Worm (Caenorhabditis elegans) whole organism, L2 larva: Measurements from ENCODE around the gene Y53G8AR.9.

ENCODE experiments used
- F13H6.1 ChIP-seq: sonication (generic microtip); optimal IDR thresholded peaks from 2 replicates; lab custom pipeline; 2016; ENCODE audit warnings: missing genetic modification characterization, missing compliant biosample characterization
- aly-2 ChIP-seq: fragments of 150-350 bp; optimal IDR thresholded peaks from 2 replicates; lab custom pipeline; 2014; ENCODE audit warnings: missing biosample characterization, missing genetic modification characterization
- ceh-16 ChIP-seq: fragments of 150-350 bp; optimal IDR thresholded peaks from 2 replicates; lab custom pipeline; 2014; ENCODE audit warnings: missing biosample characterization, missing genetic modification characterization
- egl-27 ChIP-seq: sonication (generic microtip); optimal IDR thresholded peaks from 3 replicates; lab custom pipeline; 2017; ENCODE audit warnings: missing biosample characterization, missing genetic modification reagents, missing genetic modification characterization
- fos-1 ChIP-seq: fragments of 150-350 bp; optimal IDR thresholded peaks from 2 replicates; lab custom pipeline; 2014; ENCODE audit warnings: missing biosample characterization, missing genetic modification characterization
- gmeb-1 ChIP-seq: fragments of 150-350 bp; optimal IDR thresholded peaks from 2 replicates; lab custom pipeline; 2014; ENCODE audit warnings: missing biosample characterization, missing genetic modification characterization
- lin-13 ChIP-seq: fragments of 150-350 bp; optimal IDR thresholded peaks from 2 replicates; lab custom pipeline; 2014; ENCODE audit warnings: missing biosample characterization, missing genetic modification reagents, missing genetic modification characterization
- lin-39 ChIP-seq: fragments of 150-350 bp; optimal IDR thresholded peaks from 2 replicates; lab custom pipeline; 2014; ENCODE audit warnings: missing biosample characterization, missing genetic modification reagents, missing genetic modification characterization
- mab-5 ChIP-seq: fragments of 150-350 bp; optimal IDR thresholded peaks from 2 replicates; lab custom pipeline; 2014; ENCODE audit warnings: missing biosample characterization, missing genetic modification characterization
- nhr-25 ChIP-seq: fragments of 150-350 bp; sonication (generic microtip); optimal IDR thresholded peaks from 3 replicates; lab custom pipeline; 2014; ENCODE audit warnings: missing biosample characterization, missing genetic modification characterization
- unc-55 ChIP-seq: fragments of 150-350 bp; sonication (generic microtip); optimal IDR thresholded peaks from 3 replicates; lab custom pipeline; 2014; ENCODE audit warnings: missing biosample characterization, missing genetic modification reagents, missing genetic modification characterization
- zag-1 ChIP-seq: fragments of 150-350 bp; optimal IDR thresholded peaks from 2 replicates; lab custom pipeline; 2014; ENCODE audit warnings: missing biosample characterization, missing genetic modification characterization

ce11 chrIII:3345835-3346234 is 24.8 kb upstream of the Y53G8AR.9 start:
- TF ChIP-seq fos-1 (tag; lab: Kevin White, UChicago), result no peak
- TF ChIP-seq nhr-25 (tag; lab: Kevin White, UChicago), result no peak
- no peak for TF ChIP-seq gmeb-1
- TF ChIP-seq F13H6.1 (tag; lab: Kevin White, UChicago), result no peak
- no peak for TF ChIP-seq mab-5 (tag; lab: Kevin White, UChicago)
- no peak for TF ChIP-seq ceh-16 (tag; lab: Kevin White, UChicago)
- no peak for TF ChIP-seq lin-39 (tag; lab: Kevin White, UChicago)
- no peak for TF ChIP-seq zag-1
- no peak for TF ChIP-seq unc-55 (GFP tag; lab: Kevin White, UChicago)
- TF ChIP-seq egl-27 (tag; lab: Kevin White, UChicago), result no peak
- TF ChIP-seq lin-13 (GFP tag; lab: Kevin White, UChicago), result no peak
- TF ChIP-seq aly-2 (tag; lab: Kevin White, UChicago), result no peak
